Fruit fly (Drosophila melanogaster) whole organism: ENCODE measurements around the gene AnxB11.

Experiments
- CG8478 ChIP-seq: fragments of >200 bp; optimal IDR thresholded peaks from 2 replicates; lab custom pipeline; 2018; ENCODE audit warnings: inconsistent platforms
- pan ChIP-seq: fragments of >200 bp; optimal IDR thresholded peaks from 2 replicates; lab custom pipeline; 2017
- usp ChIP-seq: fragments of >200 bp; optimal IDR thresholded peaks from 2 replicates; lab custom pipeline; 2017; ENCODE audit warnings: missing biosample characterization, missing genetic modification characterization, mixed read lengths

DNA sequence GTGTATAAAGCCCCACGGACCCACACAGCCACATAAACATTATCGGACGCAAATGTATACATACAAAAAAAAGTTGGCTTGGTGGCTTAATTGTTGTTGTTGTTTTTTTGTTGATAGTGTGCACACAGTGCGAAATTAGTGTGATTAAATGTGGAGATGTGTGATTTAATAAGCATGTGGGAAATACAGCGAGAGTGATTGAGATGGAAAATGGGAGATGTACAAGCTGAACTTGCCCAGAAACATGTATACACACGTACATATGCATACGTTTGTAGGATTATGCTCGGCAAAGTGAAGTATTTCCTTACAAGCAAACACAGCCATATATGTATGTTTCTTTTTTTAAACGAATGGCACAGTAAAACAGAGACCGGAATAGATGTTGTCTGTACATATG, 48.5 kb downstream of the AnxB11 start:
- TF ChIP-seq pan: no peak
- no peak for TF ChIP-seq CG8478 (lab: Kevin White, UChicago)
- TF ChIP-seq usp (GFP tag; lab: Kevin White, UChicago): no peak
